Fruit fly (Drosophila melanogaster) whole organism, embryonic: Measurements from ENCODE around the gene cup.

Experiments used
- CG10147 ChIP-seq: fragments of 200-800 bp; sonication (Bioruptor generic); optimal IDR thresholded peaks from 2 replicates; lab custom pipeline; 2019; ENCODE audit warnings: missing biosample characterization, mild to moderate bottlenecking, missing genetic modification characterization, moderate library complexity
- CG10565 ChIP-seq: fragments of 200-800 bp; sonication (Bioruptor generic); optimal IDR thresholded peaks from 3 replicates; lab custom pipeline; 2016; ENCODE audit warnings: missing biosample characterization, mild to moderate bottlenecking, missing genetic modification characterization
- CG11560 ChIP-seq: fragments of 200-800 bp; sonication (Bioruptor generic); IDR thresholded peaks from 3 replicates; pipeline ENCODE4 v1.3.6; 2022; ENCODE audit warnings: missing biosample characterization, missing genetic modification characterization
- CG12942 ChIP-seq: fragments of 200-800 bp; sonication (Bioruptor generic); optimal IDR thresholded peaks from 3 replicates; lab custom pipeline; 2016; ENCODE audit warnings: missing biosample characterization, missing genetic modification characterization
- CG13624 ChIP-seq: fragments of 200-800 bp; sonication (Bioruptor generic); optimal IDR thresholded peaks from 2 replicates; lab custom pipeline; 2016; ENCODE audit warnings: missing biosample characterization, missing genetic modification characterization
- CG14710 ChIP-seq: fragments of 200-800 bp; sonication (Bioruptor generic); optimal IDR thresholded peaks from 3 replicates; lab custom pipeline; 2019; ENCODE audit warnings: missing biosample characterization, mild to moderate bottlenecking, missing genetic modification characterization, moderate library complexity
- CG15011 ChIP-seq: fragments of 200-800 bp; sonication (Bioruptor generic); optimal IDR thresholded peaks from 3 replicates; lab custom pipeline; 2018; ENCODE audit warnings: missing biosample characterization, mild to moderate bottlenecking, missing genetic modification characterization
- CG1602 ChIP-seq: fragments of 200-800 bp; sonication (Bioruptor generic); optimal IDR thresholded peaks from 3 replicates; lab custom pipeline; 2016; ENCODE audit warnings: missing biosample characterization, missing genetic modification characterization
- CG1647 ChIP-seq: fragments of 200-800 bp; sonication (Bioruptor generic); optimal IDR thresholded peaks from 3 replicates; lab custom pipeline; 2016; ENCODE audit warnings: missing biosample characterization, missing genetic modification characterization
- CG17328 ChIP-seq: fragments of 200-800 bp; sonication (Bioruptor generic); IDR thresholded peaks from 2 replicates; pipeline ENCODE4 v1.3.6; 2022; ENCODE audit warnings: missing biosample characterization, missing genetic modification characterization
- CG18262 ChIP-seq: fragments of 200-800 bp; optimal IDR thresholded peaks from 3 replicates; lab custom pipeline; 2019; ENCODE audit warnings: missing biosample characterization, mild to moderate bottlenecking, missing genetic modification characterization, moderate library complexity
- CG18764 ChIP-seq: fragments of 200-800 bp; sonication (Bioruptor generic); optimal IDR thresholded peaks from 3 replicates; lab custom pipeline; 2016; ENCODE audit warnings: missing biosample characterization, missing genetic modification characterization
- CG3163 ChIP-seq: fragments of 200-800 bp; sonication (Bioruptor generic); optimal IDR thresholded peaks from 3 replicates; lab custom pipeline; 2016; ENCODE audit warnings: missing biosample characterization, missing genetic modification characterization
- CG3847 ChIP-seq: fragments of 200-800 bp; sonication (Bioruptor generic); IDR thresholded peaks from 2 replicates; pipeline ENCODE4 v1.3.6; 2022; ENCODE audit warnings: missing biosample characterization, missing genetic modification characterization
- CG5245 ChIP-seq: fragments of 200-800 bp; sonication (Bioruptor generic); optimal IDR thresholded peaks from 3 replicates; lab custom pipeline; 2016; ENCODE audit warnings: missing biosample characterization, missing genetic modification characterization
- CG9215 ChIP-seq: fragments of 200-800 bp; sonication (Bioruptor generic); IDR thresholded peaks from 2 replicates; pipeline ENCODE4 v1.3.6; 2022; ENCODE audit warnings: missing biosample characterization, missing genetic modification characterization
- CG9797 ChIP-seq: fragments of 200-800 bp; sonication (Bioruptor generic); optimal IDR thresholded peaks from 3 replicates; lab custom pipeline; 2018; ENCODE audit warnings: missing biosample characterization, mild to moderate bottlenecking, missing genetic modification characterization
- Deaf1 ChIP-seq: fragments of 200-800 bp; optimal IDR thresholded peaks from 3 replicates; lab custom pipeline; 2019; ENCODE audit warnings: missing biosample characterization, mild to moderate bottlenecking, missing genetic modification characterization, moderate library complexity
- Dek ChIP-seq: fragments of 200-800 bp; sonication (Bioruptor generic); optimal IDR thresholded peaks from 3 replicates; lab custom pipeline; 2019; ENCODE audit warnings: missing biosample characterization, mild to moderate bottlenecking, missing genetic modification characterization, moderate library complexity
- Elba2 ChIP-seq: fragments of 200-800 bp; sonication (Bioruptor generic); optimal IDR thresholded peaks from 3 replicates; lab custom pipeline; 2016; ENCODE audit warnings: missing biosample characterization, missing genetic modification characterization
- MTF-1 ChIP-seq: fragments of 200-800 bp; sonication (Bioruptor generic); optimal IDR thresholded peaks from 2 replicates; lab custom pipeline; 2018; ENCODE audit warnings: missing biosample characterization, mild to moderate bottlenecking, missing genetic modification characterization, borderline replicate concordance
- Neu2 ChIP-seq: fragments of 200-800 bp; sonication (Bioruptor generic); optimal IDR thresholded peaks from 3 replicates; lab custom pipeline; 2016; ENCODE audit warnings: missing biosample characterization, missing genetic modification characterization, borderline replicate concordance
- Stat92E ChIP-seq, 3 experiments: fragments of >200 bp in 2 of 3; fragments of 200-800 bp in 1 of 3; sonication (Bioruptor generic) in 1 of 3; optimal IDR thresholded peaks; 2 replicates each; lab custom pipeline; 2017 to 2019; ENCODE audit warnings: missing biosample characterization in 3 of 3, missing genetic modification characterization in 3 of 3, mild to moderate bottlenecking in 1 of 3, moderate library complexity in 1 of 3
- br ChIP-seq: fragments of >200 bp; optimal IDR thresholded peaks from 2 replicates; lab custom pipeline; 2017
- chinmo ChIP-seq: fragments of 200-800 bp; sonication (Bioruptor generic); IDR thresholded peaks from 4 replicates; pipeline ENCODE4 v1.3.6; 2022; ENCODE audit warnings: missing biosample characterization, missing genetic modification characterization; ENCODE audit not compliant: partially characterized antibody
- corto ChIP-seq: fragments of 200-800 bp; sonication (Bioruptor generic); optimal IDR thresholded peaks from 2 replicates; lab custom pipeline; 2016; ENCODE audit warnings: missing biosample characterization, mild to moderate bottlenecking, missing genetic modification characterization, moderate library complexity
- crol ChIP-seq: fragments of 200-800 bp; sonication (Bioruptor generic); IDR thresholded peaks from 2 replicates; pipeline ENCODE4 v1.3.6; 2022; ENCODE audit warnings: missing biosample characterization, missing genetic modification characterization
- crp ChIP-seq, 2 experiments: fragments of 200-800 bp; sonication (Bioruptor generic); optimal IDR thresholded peaks; 2 replicates in 1 of 2; 3 replicates in 1 of 2; lab custom pipeline; 2017; ENCODE audit warnings: missing biosample characterization in 2 of 2, missing genetic modification characterization in 2 of 2, mild to moderate bottlenecking in 1 of 2, moderate library complexity in 1 of 2
- dati ChIP-seq: fragments of 200-800 bp; sonication (Bioruptor generic); IDR thresholded peaks from 2 replicates; pipeline ENCODE4 v1.3.6; 2022; ENCODE audit warnings: missing biosample characterization, missing genetic modification characterization
- dmrt11E ChIP-seq: fragments of 200-800 bp; sonication (Bioruptor generic); optimal IDR thresholded peaks from 3 replicates; lab custom pipeline; 2018; ENCODE audit warnings: missing biosample characterization, mild to moderate bottlenecking, missing genetic modification characterization, moderate library complexity
- dysf ChIP-seq: fragments of 200-800 bp; sonication (Bioruptor generic); IDR thresholded peaks from 3 replicates; pipeline ENCODE4 v1.3.6; 2022; ENCODE audit warnings: missing biosample characterization, missing genetic modification characterization
- exex ChIP-seq: fragments of 200-800 bp; sonication (Bioruptor generic); optimal IDR thresholded peaks from 4 replicates; lab custom pipeline; 2018; ENCODE audit warnings: missing biosample characterization, mild to moderate bottlenecking, missing genetic modification characterization, moderate library complexity
- grau ChIP-seq: fragments of 200-800 bp; optimal IDR thresholded peaks from 3 replicates; lab custom pipeline; 2019; ENCODE audit warnings: missing biosample characterization, mild to moderate bottlenecking, missing genetic modification characterization, moderate library complexity
- grn ChIP-seq: fragments of 200-800 bp; sonication (Bioruptor generic); optimal IDR thresholded peaks from 3 replicates; lab custom pipeline; 2017; ENCODE audit warnings: missing biosample characterization, missing genetic modification characterization
- hkb ChIP-seq, 2 experiments: fragments of 200-800 bp in 1 of 2; fragments of >200 bp in 1 of 2; sonication (Bioruptor generic) in 1 of 2; IDR thresholded peaks in 1 of 2; optimal IDR thresholded peaks in 1 of 2; 2 replicates each; pipeline versions ENCODE4 v1.3.6 to Lab custom; 2017 to 2022; ENCODE audit warnings: missing biosample characterization in 1 of 2, missing genetic modification characterization in 1 of 2
- lbe ChIP-seq: fragments of 200-800 bp; sonication (Bioruptor generic); optimal IDR thresholded peaks from 2 replicates; lab custom pipeline; 2016; ENCODE audit warnings: missing biosample characterization, mild to moderate bottlenecking, missing genetic modification characterization
- mam ChIP-seq: fragments of 200-800 bp; sonication (Bioruptor generic); optimal IDR thresholded peaks from 3 replicates; lab custom pipeline; 2016; ENCODE audit warnings: missing biosample characterization, missing genetic modification characterization
- nau ChIP-seq: fragments of 200-800 bp; sonication (Bioruptor generic); optimal IDR thresholded peaks from 3 replicates; lab custom pipeline; 2017; ENCODE audit warnings: missing biosample characterization, mild to moderate bottlenecking, missing genetic modification characterization, missing genetic modification reagents
- nmo ChIP-seq: fragments of 200-800 bp; sonication (Bioruptor generic); optimal IDR thresholded peaks from 2 replicates; lab custom pipeline; 2018; ENCODE audit warnings: missing biosample characterization, mild to moderate bottlenecking, missing genetic modification characterization, moderate library complexity
- oc ChIP-seq: fragments of 200-800 bp; sonication (Bioruptor generic); optimal IDR thresholded peaks from 2 replicates; lab custom pipeline; 2018; ENCODE audit warnings: missing biosample characterization, mild to moderate bottlenecking, missing genetic modification characterization, moderate library complexity
- onecut ChIP-seq: fragments of 200-800 bp; sonication (Bioruptor generic); IDR thresholded peaks from 2 replicates; pipeline ENCODE4 v1.3.6; 2022; ENCODE audit warnings: missing biosample characterization, missing genetic modification characterization
- pita ChIP-seq: fragments of 200-800 bp; sonication (Bioruptor generic); optimal IDR thresholded peaks from 2 replicates; lab custom pipeline; 2017; ENCODE audit warnings: missing biosample characterization, mild to moderate bottlenecking, missing genetic modification characterization
- schlank ChIP-seq: fragments of 200-800 bp; sonication (Bioruptor generic); optimal IDR thresholded peaks from 2 replicates; lab custom pipeline; 2018; ENCODE audit warnings: missing biosample characterization, mild to moderate bottlenecking, missing genetic modification characterization
- shn ChIP-seq: fragments of 200-800 bp; sonication (Bioruptor generic); optimal IDR thresholded peaks from 3 replicates; lab custom pipeline; 2016; ENCODE audit warnings: missing biosample characterization, missing genetic modification characterization
- usp ChIP-seq: fragments of >200 bp; optimal IDR thresholded peaks from 2 replicates; lab custom pipeline; 2017; ENCODE audit warnings: missing biosample characterization, missing genetic modification characterization
- vnd ChIP-seq: fragments of 200-800 bp; sonication (Bioruptor generic); IDR thresholded peaks from 3 replicates; pipeline ENCODE4 v1.3.6; 2022; ENCODE audit warnings: missing biosample characterization, missing genetic modification characterization; ENCODE audit not compliant: partially characterized antibody
- zen2 ChIP-seq: fragments of 200-800 bp; sonication (Bioruptor generic); IDR thresholded peaks from 3 replicates; pipeline ENCODE4 v1.3.6; 2022; ENCODE audit warnings: missing biosample characterization, missing genetic modification characterization; ENCODE audit not compliant: partially characterized antibody
- zfh2 ChIP-seq: fragments of 200-800 bp; sonication (Bioruptor generic); optimal IDR thresholded peaks from 2 replicates; lab custom pipeline; 2016; ENCODE audit warnings: missing biosample characterization, missing genetic modification characterization

The cup gene

DNA sequence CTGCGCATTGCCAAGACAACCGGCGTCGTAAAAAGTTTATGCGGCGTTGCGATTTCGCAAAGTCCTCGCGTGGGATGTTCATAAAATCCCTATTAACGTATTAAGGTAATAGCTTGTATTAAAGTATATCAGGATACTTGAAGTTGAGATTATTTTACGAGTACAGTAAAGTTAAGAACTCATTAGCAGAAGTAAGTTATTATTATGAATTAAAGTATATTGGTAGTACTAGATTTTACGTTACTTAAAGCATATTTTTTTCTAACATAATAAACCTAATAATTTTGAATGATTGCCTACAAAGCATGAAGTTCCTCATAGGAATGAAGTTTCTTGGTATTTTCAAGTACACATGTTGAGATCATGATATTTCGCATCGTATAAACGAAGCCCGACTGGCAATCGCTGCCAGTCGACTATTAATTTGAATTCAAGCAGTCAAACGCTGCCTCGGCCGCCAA, 30.4 kb downstream of the cup start (continued):
- TF ChIP-seq CG10565 (GFP tag; lab: Kevin White, UChicago) (no peak), CG11560 (tag; lab: Robert Waterston, UW) (no peak), chinmo (GFP tag; lab: Robert Waterston, UW) (no peak), CG18764 (no peak), CG15011 (GFP tag; lab: Kevin White, UChicago) (peak; percentile 19), usp (GFP tag; lab: Kevin White, UChicago) (no peak), dysf (GFP tag; lab: Robert Waterston, UW) (0 out of 3 replicates have a peak, but pooled peaks have one; percentile 39), CG1602 (GFP tag; lab: Kevin White, UChicago) (no peak), CG3847 (GFP tag; lab: Robert Waterston, UW) (no peak), nau (GFP tag; lab: Kevin White, UChicago) (no peak), CG14710 (peak; percentile 63), hkb (optimal IDR thresholded peaks at IDR 0.05; lab: Kevin White, UChicago) (no peak), hkb (GFP tag; IDR thresholded peaks at IDR 0.05; lab: Robert Waterston, UW) (0 out of 2 replicates have a peak, but pooled peaks have one; percentile 9), lbe (no peak), dmrt11E (tag; lab: Kevin White, UChicago) (peak; percentile 54), CG9797 (GFP tag; lab: Kevin White, UChicago) (no peak), crol (GFP tag; lab: Robert Waterston, UW) (no peak), Dek (tag; lab: Kevin White, UChicago) (no peak), zen2 (GFP tag; lab: Robert Waterston, UW) (no peak), grau (peak; percentile 64), crp (GFP tag; optimal IDR thresholded peaks at IDR 0.05; lab: Kevin White, UChicago) (no peak), CG13624 (GFP tag; lab: Kevin White, UChicago) (no peak), Neu2 (GFP tag; lab: Kevin White, UChicago) (no peak)

DNA sequence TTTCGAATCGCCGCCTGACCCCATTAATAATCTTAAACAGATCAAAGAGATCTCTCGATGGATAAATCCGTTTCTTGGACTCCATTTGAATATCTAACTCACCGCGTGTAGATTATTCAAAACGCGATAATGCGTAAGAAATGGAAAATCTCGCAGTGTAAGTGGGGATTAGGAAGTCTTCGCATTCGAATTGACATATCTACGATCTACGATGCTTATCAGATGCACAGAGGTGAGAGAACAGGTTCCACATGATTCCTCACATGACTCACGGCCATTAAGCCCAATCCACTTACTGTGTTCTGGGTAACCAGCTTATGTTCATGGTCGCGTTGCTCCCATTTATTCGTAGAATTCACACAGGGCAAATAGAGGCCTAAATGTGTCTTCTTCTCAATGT, 32.8 kb downstream of the cup start:
- TF ChIP-seq oc (tag; lab: Kevin White, UChicago) (peak; percentile 43), corto (no peak), Elba2 (GFP tag; lab: Kevin White, UChicago) (no peak), CG1647 (no peak), MTF-1 (GFP tag; lab: Kevin White, UChicago) (no peak), grn (GFP tag; lab: Kevin White, UChicago) (peak; percentile 94), zfh2 (GFP tag; lab: Kevin White, UChicago) (no peak), Stat92E (GFP tag; optimal IDR thresholded peaks at IDR 0.05; lab: Kevin White, UChicago) (peak in 1 of 3 experiments; percentile 79), CG9215 (GFP tag; lab: Robert Waterston, UW) (no peak)

DNA sequence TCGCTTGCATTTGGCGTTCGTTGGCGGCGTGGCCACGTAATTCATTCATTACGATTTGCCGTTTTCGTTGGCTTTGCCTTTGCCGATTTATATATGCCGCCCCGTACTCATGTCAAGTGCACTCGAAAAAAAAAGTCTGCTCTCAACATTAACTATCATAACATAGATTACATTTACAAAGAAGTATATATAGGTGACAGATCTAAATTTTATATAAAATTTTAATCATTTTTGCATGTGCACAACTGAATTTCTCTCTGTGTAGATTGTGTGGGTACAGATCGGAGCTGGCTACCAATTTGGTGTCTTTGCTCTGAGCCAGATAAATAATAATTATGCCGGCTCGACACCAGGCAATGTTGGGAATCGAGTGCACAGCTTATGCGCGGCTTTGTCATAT, 34.9 kb downstream of the cup start:
- TF ChIP-seq Deaf1 (tag; lab: Kevin White, UChicago) (no peak), CG18262 (tag; lab: Kevin White, UChicago) (peak; percentile 47), dati (GFP tag; lab: Robert Waterston, UW) (0 out of 2 replicates have a peak, but pooled peaks have one; percentile 25), oc (tag; lab: Kevin White, UChicago) (peak; percentile 24), mam (GFP tag; lab: Kevin White, UChicago) (peak; percentile 9), shn (no peak), dysf (GFP tag; lab: Robert Waterston, UW) (peak; percentile 67), vnd (GFP tag; lab: Robert Waterston, UW) (no peak), nmo (GFP tag; lab: Kevin White, UChicago) (peak; percentile 39), onecut (no peak), CG18764 (peak; percentile 7), br (lab: Kevin White, UChicago) (no peak), schlank (tag; lab: Kevin White, UChicago) (no peak), CG3163 (GFP tag; lab: Kevin White, UChicago) (no peak), CG12942 (GFP tag; lab: Kevin White, UChicago) (peak; percentile 2), CG10147 (GFP tag; lab: Kevin White, UChicago) (no peak), CG5245 (GFP tag; lab: Kevin White, UChicago) (no peak), pita (no peak), CG17328 (GFP tag; lab: Robert Waterston, UW) (peak; percentile 75), exex (no peak)
